Fruit fly (Drosophila melanogaster) whole organism, larva: ENCODE measurements around the gene CG11378.

Experiments used
- noc ChIP-seq: fragments of 200-800 bp; sonication (Bioruptor generic); optimal IDR thresholded peaks from 3 replicates; lab custom pipeline; 2019; ENCODE audit warnings: missing biosample characterization, mild to moderate bottlenecking, missing genetic modification characterization, moderate library complexity

The CG11378 gene

DNA sequence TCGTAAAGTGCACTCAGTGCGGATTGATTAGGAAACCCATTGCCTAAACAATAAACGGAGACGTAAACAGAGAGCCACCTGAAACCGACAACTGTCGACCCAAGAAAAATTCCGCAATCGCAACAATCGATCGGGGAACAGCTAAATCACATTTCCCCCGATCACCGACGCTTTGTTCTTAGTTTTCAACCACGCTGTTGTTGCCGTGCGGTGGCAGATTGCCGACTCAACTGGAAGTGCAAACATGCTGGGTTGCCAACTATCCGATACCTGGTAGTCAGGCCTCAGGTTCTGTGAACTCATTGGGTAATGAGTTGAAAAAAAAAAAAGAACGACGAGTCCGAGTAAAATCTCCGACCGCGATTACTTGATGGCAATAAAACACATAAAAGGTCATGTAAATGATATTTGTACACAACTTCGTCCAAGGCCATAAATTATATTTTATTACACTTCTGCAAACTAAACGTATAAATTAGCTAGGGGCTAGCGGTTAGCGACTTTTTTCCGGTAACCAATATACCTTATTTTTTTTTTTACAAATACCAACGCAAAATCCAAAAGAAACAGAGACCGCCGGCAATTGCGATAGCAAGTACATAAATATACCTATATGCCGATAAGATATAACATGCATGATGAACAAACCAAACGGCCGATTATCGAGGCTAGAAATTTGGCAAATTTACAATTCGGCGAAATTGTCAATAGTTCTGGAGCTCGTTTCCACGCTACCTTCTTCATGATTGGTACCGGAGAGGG is at the start of gene CG11378:
CG11378 (plus strand) TSS at position 712 of the 762 bp plus-strand sequence.
- peak; percentile 61 for TF ChIP-seq noc (tag; lab: Kevin White, UChicago)

dm6 chrX:1120896-1121295 is 49.7 kb upstream of the CG11378 start:
- TF ChIP-seq noc (tag; lab: Kevin White, UChicago): no peak

dm6 chrX:1123381-1123780 is 47.2 kb upstream of the CG11378 start:
- no peak for TF ChIP-seq noc (tag; lab: Kevin White, UChicago)

- TF ChIP-seq noc (tag; lab: Kevin White, UChicago): no peak
Observed at dm6 chrX:1129575-1130281, 40.9 kb upstream of the CG11378 start.

dm6 chrX:1134053-1135005 is 36.3 kb upstream of the CG11378 start, which contains the start of gene CG3655:
Gene CG3655, minus strand, starts transcription at chrX:1134896.
- no peak for TF ChIP-seq noc (tag; lab: Kevin White, UChicago)

dm6 chrX:1135006-1135376 is 35.6 kb upstream of the CG11378 start:
- TF ChIP-seq noc (tag; lab: Kevin White, UChicago): no peak

DNA sequence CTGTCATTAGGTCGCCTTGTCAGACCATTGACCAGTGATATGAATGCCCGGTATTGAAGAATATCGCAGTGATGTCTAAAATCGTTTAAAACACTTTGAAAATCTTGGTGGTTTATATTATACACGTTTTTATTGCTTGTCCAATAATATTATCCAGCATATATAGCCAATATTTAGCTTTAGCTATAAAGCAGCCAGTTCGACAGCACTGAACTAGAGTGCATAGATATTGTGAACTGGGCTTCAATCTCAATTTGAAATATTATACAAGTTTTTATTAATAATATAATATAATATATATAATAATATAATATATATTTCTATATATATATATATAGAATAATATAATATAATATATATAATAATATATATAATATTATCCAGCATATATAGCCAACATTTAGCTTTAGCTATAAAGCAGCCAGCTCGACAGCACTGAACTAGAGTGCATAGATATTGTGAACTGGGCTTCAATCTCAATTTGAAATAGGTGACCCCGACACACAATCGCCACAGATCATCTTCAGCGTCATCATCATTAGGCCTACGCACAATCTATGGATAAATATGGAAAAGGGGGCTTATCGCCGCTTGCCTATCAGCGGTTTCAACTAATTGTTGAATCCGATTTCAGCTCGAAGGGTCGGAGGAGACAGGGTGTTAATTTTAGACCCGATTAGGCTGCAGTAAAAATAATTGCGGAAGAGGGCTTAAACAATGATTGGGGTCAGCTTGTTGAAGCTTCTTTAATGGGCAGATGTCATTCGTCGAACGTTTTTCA is 27.9 kb upstream of the CG11378 start:
- no peak for TF ChIP-seq noc (tag; lab: Kevin White, UChicago)

DNA sequence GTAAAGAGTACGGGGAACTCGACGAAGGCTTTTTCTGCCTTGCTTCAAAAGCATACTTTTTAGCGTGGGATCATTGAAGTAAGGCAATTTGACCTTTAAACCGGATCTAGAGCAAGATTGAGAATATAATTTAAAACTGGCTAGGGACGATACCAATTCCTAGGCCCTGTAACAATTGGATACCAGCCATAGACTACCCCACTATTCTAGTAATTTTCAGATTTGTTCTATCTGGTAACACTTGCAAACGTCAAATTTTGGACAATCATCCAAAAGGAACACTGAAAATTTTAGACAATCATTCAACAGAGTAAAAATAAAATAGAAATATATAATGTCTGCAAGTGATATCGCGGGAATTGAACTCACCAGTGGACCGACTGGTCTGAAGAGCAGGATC is 25.3 kb upstream of the CG11378 start, which contains the start of gene CG14628:
CG14628 (plus strand) TSS at position 301 of the 400 bp plus-strand sequence.
- no peak for TF ChIP-seq noc (tag; lab: Kevin White, UChicago)

dm6 chrX:1161913-1162439 is 8.7 kb upstream of the CG11378 start, which contains the start of gene eIF4E7:
Gene eIF4E7, minus strand, starts transcription at chrX:1162389.
- TF ChIP-seq noc (tag; lab: Kevin White, UChicago): no peak

dm6 chrX:1171018-1171417 is 390 bp downstream of the CG11378 start:
- TF ChIP-seq noc (tag; lab: Kevin White, UChicago): peak; percentile 81

dm6 chrX:1172756-1173422 is 2.3 kb downstream of the CG11378 start:
- no peak for TF ChIP-seq noc (tag; lab: Kevin White, UChicago)

- no peak for TF ChIP-seq noc (tag; lab: Kevin White, UChicago)
Observed at dm6 chrX:1173564-1173963, 2.9 kb downstream of the CG11378 start.

DNA sequence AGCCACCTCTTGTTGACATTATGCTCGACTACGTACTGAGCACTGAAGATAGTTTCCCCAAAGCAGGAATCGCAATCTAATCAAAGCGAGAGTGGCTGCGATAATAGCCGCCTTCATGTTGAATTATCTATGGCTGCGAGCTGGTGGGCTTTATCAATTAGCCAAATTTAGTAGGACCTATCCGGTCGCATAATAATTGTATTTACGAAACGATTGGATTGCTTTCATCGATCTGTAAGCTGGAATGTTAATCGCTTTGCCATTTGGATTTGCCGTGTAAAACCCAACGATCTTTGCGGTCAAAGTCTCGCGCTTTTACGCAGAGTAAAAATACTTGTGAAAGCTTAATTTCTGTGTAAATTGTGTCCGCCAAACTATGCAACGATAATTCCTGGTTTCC is 5.4 kb downstream of the CG11378 start, which contains the start of gene CG11384:
CG11384 (minus strand) TSS at position 43 of the 400 bp plus-strand sequence.
- no peak for TF ChIP-seq noc (tag; lab: Kevin White, UChicago)

DNA sequence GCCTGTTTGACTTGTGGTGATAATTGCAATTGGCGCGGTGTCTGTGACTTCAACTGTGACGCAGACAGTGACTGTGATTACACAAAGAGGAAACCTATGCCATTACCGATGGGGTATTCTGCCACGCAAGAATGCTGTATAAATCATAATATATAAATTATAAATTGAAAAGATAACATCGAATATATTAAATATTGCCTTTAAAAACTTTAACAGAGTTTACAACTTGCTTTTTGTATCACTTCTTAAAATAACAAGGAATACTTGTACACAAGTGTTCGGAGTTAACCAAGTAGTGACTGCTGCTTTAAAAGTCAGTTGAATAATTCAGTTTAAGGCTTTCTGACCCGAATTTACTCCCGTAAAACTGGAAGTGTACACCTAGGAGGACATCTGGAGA is 9.2 kb downstream of the CG11378 start, which contains the start of gene CG11379:
CG11379 (plus strand) TSS at position 301 of the 400 bp plus-strand sequence.
- no peak for TF ChIP-seq noc (tag; lab: Kevin White, UChicago)
